Worm (Caenorhabditis elegans) whole organism, mixed stage, embryonic: ENCODE measurements around the gene F46C5.10.

Source experiments
- M03D4.4 ChIP-seq: sonication (generic microtip); optimal IDR thresholded peaks from 2 replicates; lab custom pipeline; 2017; ENCODE audit warnings: mild to moderate bottlenecking, missing genetic modification characterization, missing compliant biosample characterization
- bed-3 ChIP-seq: fragments of 200-800 bp; sonication (Bioruptor generic); optimal IDR thresholded peaks from 3 replicates; lab custom pipeline; 2018; ENCODE audit warnings: mild to moderate bottlenecking, missing genetic modification characterization, moderate library complexity, missing compliant biosample characterization
- blmp-1 ChIP-seq: fragments of 150-350 bp; optimal IDR thresholded peaks from 2 replicates; lab custom pipeline; 2014; ENCODE audit warnings: missing biosample characterization, missing genetic modification characterization
- ceh-39 ChIP-seq: fragments of 150-350 bp; optimal IDR thresholded peaks from 2 replicates; lab custom pipeline; 2014; ENCODE audit warnings: missing biosample characterization, missing genetic modification characterization
- ceh-43 ChIP-seq: fragments of 200-800 bp; sonication (Bioruptor generic); optimal IDR thresholded peaks from 2 replicates; lab custom pipeline; 2018; ENCODE audit warnings: mild to moderate bottlenecking, missing genetic modification characterization, moderate library complexity, missing compliant biosample characterization
- ceh-83 ChIP-seq: fragments of 200-800 bp; sonication (Bioruptor generic); optimal IDR thresholded peaks from 2 replicates; lab custom pipeline; 2018; ENCODE audit warnings: mild to moderate bottlenecking, missing genetic modification characterization, missing compliant biosample characterization
- ces-1 ChIP-seq: fragments of 150-350 bp; optimal IDR thresholded peaks from 2 replicates; lab custom pipeline; 2014; ENCODE audit warnings: missing biosample characterization, missing genetic modification reagents, missing genetic modification characterization
- cnd-1 ChIP-seq: fragments of 200-800 bp; sonication (Bioruptor generic); optimal IDR thresholded peaks from 2 replicates; lab custom pipeline; 2018; ENCODE audit warnings: mild to moderate bottlenecking, missing genetic modification characterization, missing compliant biosample characterization
- drap-1 ChIP-seq: fragments of 200-800 bp; sonication (Bioruptor generic); optimal IDR thresholded peaks from 3 replicates; lab custom pipeline; 2018; ENCODE audit warnings: mild to moderate bottlenecking, missing genetic modification characterization, missing compliant biosample characterization
- elt-1 ChIP-seq: sonication (generic microtip); optimal IDR thresholded peaks from 2 replicates; lab custom pipeline; 2017; ENCODE audit warnings: missing genetic modification characterization, mild to moderate bottlenecking, missing compliant biosample characterization, antibody characterized with exemption, moderate library complexity, borderline replicate concordance; ENCODE audit not compliant: insufficient read depth
- elt-3 ChIP-seq: fragments of 150-350 bp; optimal IDR thresholded peaks from 2 replicates; lab custom pipeline; 2014; ENCODE audit warnings: missing biosample characterization, missing genetic modification characterization
- flh-1 ChIP-seq: fragments of 200-800 bp; sonication (Bioruptor generic); optimal IDR thresholded peaks from 2 replicates; lab custom pipeline; 2018; ENCODE audit warnings: mild to moderate bottlenecking, missing genetic modification characterization, moderate library complexity, missing compliant biosample characterization
- ham-2 ChIP-seq: fragments of 200-800 bp; sonication (Bioruptor generic); optimal IDR thresholded peaks from 2 replicates; lab custom pipeline; 2018; ENCODE audit warnings: mild to moderate bottlenecking, missing genetic modification characterization, missing compliant biosample characterization
- hlh-1 ChIP-seq: fragments of 150-350 bp; optimal IDR thresholded peaks from 2 replicates; lab custom pipeline; 2014; ENCODE audit warnings: missing biosample characterization, missing genetic modification reagents, missing genetic modification characterization
- lin-13 ChIP-seq: fragments of 150-350 bp; optimal IDR thresholded peaks from 2 replicates; lab custom pipeline; 2014; ENCODE audit warnings: missing biosample characterization, missing genetic modification characterization
- lsy-2 ChIP-seq: fragments of 150-350 bp; optimal IDR thresholded peaks from 2 replicates; lab custom pipeline; 2014; ENCODE audit warnings: missing biosample characterization, missing genetic modification characterization
- mep-1 ChIP-seq: fragments of 150-350 bp; optimal IDR thresholded peaks from 2 replicates; lab custom pipeline; 2017; ENCODE audit warnings: missing biosample characterization, missing genetic modification reagents, missing genetic modification characterization, inconsistent platforms
- mls-2 ChIP-seq: sonication (generic microtip); optimal IDR thresholded peaks from 2 replicates; lab custom pipeline; 2016; ENCODE audit warnings: mild to moderate bottlenecking, missing genetic modification characterization, moderate library complexity, missing compliant biosample characterization
- nhr-12 ChIP-seq: fragments of 150-350 bp; optimal IDR thresholded peaks from 2 replicates; lab custom pipeline; 2014; ENCODE audit warnings: missing biosample characterization, missing genetic modification characterization
- nhr-2 ChIP-seq: fragments of 150-350 bp; optimal IDR thresholded peaks from 2 replicates; lab custom pipeline; 2014; ENCODE audit warnings: missing biosample characterization, missing genetic modification characterization
- nhr-237 ChIP-seq: fragments of 150-350 bp; optimal IDR thresholded peaks from 2 replicates; lab custom pipeline; 2014; ENCODE audit warnings: missing biosample characterization, missing genetic modification characterization
- nhr-28 ChIP-seq: fragments of 150-350 bp; optimal IDR thresholded peaks from 2 replicates; lab custom pipeline; 2014; ENCODE audit warnings: missing biosample characterization, missing genetic modification characterization
- nhr-76 ChIP-seq: sonication (generic microtip); optimal IDR thresholded peaks from 2 replicates; lab custom pipeline; 2017; ENCODE audit warnings: missing biosample characterization, missing genetic modification characterization
- sem-2 ChIP-seq: fragments of 200-800 bp; sonication (Bioruptor generic); optimal IDR thresholded peaks from 2 replicates; lab custom pipeline; 2018; ENCODE audit warnings: mild to moderate bottlenecking, missing genetic modification characterization, missing compliant biosample characterization
- sptf-1 ChIP-seq: sonication (generic microtip); optimal IDR thresholded peaks from 2 replicates; lab custom pipeline; 2017; ENCODE audit warnings: mild to moderate bottlenecking, missing genetic modification characterization, moderate library complexity, missing compliant biosample characterization
- tbx-8 ChIP-seq: fragments of 200-800 bp; sonication (Bioruptor generic); optimal IDR thresholded peaks from 2 replicates; lab custom pipeline; 2018; ENCODE audit warnings: mild to moderate bottlenecking, missing genetic modification characterization, moderate library complexity, missing compliant biosample characterization
- unc-39 ChIP-seq: fragments of 150-350 bp; optimal IDR thresholded peaks from 2 replicates; lab custom pipeline; 2014; ENCODE audit warnings: missing biosample characterization, missing genetic modification characterization
- unc-62 ChIP-seq: fragments of 150-350 bp; optimal IDR thresholded peaks from 2 replicates; lab custom pipeline; 2014; ENCODE audit warnings: missing biosample characterization, missing genetic modification reagents, missing genetic modification characterization
- zip-8 ChIP-seq: fragments of 150-350 bp; optimal IDR thresholded peaks from 2 replicates; lab custom pipeline; 2014; ENCODE audit warnings: missing biosample characterization, missing genetic modification characterization
- ztf-11 ChIP-seq: fragments of 150-350 bp; optimal IDR thresholded peaks from 2 replicates; lab custom pipeline; 2014; ENCODE audit warnings: missing biosample characterization, missing genetic modification characterization

Gene F46C5.10

DNA sequence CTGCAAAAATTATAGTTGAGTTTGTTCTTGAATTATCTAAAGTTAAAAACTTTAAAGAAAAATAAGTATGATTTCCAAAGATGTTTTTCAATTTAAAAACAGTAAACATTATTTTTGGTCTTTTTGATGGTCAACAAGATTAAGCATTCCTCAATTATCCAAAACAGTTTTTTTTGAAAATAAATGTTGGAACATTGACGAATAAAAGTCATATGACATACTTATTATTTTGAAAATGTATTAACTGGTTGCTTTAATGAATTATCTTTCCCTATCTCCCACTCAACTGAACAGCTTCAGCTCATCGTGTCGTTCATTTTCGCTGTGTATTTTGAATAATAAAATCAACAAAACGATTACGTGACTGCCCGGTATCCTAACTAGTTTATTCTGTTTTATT is 38.2 kb upstream of the F46C5.10 start:
- no peak for TF ChIP-seq mep-1
- TF ChIP-seq drap-1 (GFP tag; lab: Kevin White, UChicago) = no peak
- TF ChIP-seq ceh-39 (tag; lab: Kevin White, UChicago) = no peak
- no peak for TF ChIP-seq ceh-83 (GFP tag; lab: Kevin White, UChicago)
- TF ChIP-seq nhr-237 (tag; lab: Kevin White, UChicago) = no peak
- TF ChIP-seq ztf-11 (tag; lab: Kevin White, UChicago) = no peak
- TF ChIP-seq tbx-8 (GFP tag; lab: Kevin White, UChicago) = no peak
- no peak for TF ChIP-seq M03D4.4 (tag; lab: Kevin White, UChicago)
- TF ChIP-seq cnd-1 (tag; lab: Kevin White, UChicago) = no peak
- TF ChIP-seq nhr-76 (tag; lab: Kevin White, UChicago) = no peak
- no peak for TF ChIP-seq mls-2 (tag; lab: Kevin White, UChicago)
- no peak for TF ChIP-seq ham-2 (GFP tag; lab: Kevin White, UChicago)
- no peak for TF ChIP-seq zip-8 (tag; lab: Kevin White, UChicago)
- TF ChIP-seq sptf-1 = no peak
- no peak for TF ChIP-seq hlh-1
- no peak for TF ChIP-seq lin-13
- no peak for TF ChIP-seq lsy-2 (tag; lab: Kevin White, UChicago)
- no peak for TF ChIP-seq ces-1

DNA sequence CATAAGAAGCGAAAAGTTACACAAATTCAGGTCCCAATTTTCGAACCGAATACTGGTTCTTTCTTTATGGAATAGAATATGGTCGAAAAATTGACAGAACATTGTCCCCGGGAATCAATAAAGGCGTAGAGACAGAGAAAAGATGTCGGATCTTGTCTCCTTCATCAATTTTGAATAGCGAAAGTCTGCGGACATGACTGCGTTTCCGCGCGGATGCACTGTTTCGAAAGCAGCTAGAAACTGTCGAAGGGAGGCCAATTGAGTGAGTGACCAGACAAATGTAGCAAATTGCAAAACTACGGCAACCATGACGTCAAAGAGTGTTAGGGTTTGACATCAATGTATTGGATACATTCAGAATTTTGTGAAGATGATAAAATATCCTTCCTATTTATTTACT is 37.7 kb upstream of the F46C5.10 start:
- peak; percentile 59 for TF ChIP-seq blmp-1 (tag; lab: Kevin White, UChicago)
- TF ChIP-seq nhr-2 (tag; lab: Kevin White, UChicago) = no peak
- no peak for TF ChIP-seq drap-1 (GFP tag; lab: Kevin White, UChicago)
- no peak for TF ChIP-seq ceh-39 (tag; lab: Kevin White, UChicago)
- no peak for TF ChIP-seq tbx-8 (GFP tag; lab: Kevin White, UChicago)
- TF ChIP-seq sptf-1 = no peak
- TF ChIP-seq nhr-237 (tag; lab: Kevin White, UChicago) = no peak
- TF ChIP-seq ham-2 (GFP tag; lab: Kevin White, UChicago) = peak; percentile 75
- no peak for TF ChIP-seq M03D4.4 (tag; lab: Kevin White, UChicago)
- no peak for TF ChIP-seq flh-1 (GFP tag; lab: Kevin White, UChicago)
- TF ChIP-seq unc-62 (GFP tag; lab: Kevin White, UChicago) = peak; percentile 12
- TF ChIP-seq bed-3 (GFP tag; lab: Kevin White, UChicago) = no peak
- no peak for TF ChIP-seq elt-3 (tag; lab: Kevin White, UChicago)
- no peak for TF ChIP-seq nhr-28 (tag; lab: Kevin White, UChicago)
- no peak for TF ChIP-seq ceh-43 (GFP tag; lab: Kevin White, UChicago)

DNA sequence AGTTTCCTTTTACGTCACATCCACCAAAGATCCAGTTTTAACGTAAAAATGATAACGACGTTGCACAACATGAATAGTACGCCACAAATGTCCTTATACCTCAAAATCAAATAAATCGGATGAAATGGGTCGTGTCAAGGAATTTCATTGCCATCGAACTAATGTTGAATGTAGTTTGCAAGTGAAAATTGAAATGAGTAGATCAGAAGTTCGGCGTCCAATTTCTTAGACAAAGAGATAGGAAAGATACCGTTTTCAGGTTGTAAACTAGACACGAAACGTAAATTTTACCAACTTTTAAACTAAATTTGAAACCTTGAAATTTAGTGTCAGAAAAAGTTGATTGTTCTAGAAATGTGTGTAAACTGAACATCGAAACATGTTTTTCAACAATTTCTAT is 36.0 kb upstream of the F46C5.10 start:
- TF ChIP-seq elt-3 (tag; lab: Kevin White, UChicago) (no peak), lsy-2 (tag; lab: Kevin White, UChicago) (no peak), lin-13 (no peak), nhr-76 (tag; lab: Kevin White, UChicago) (no peak), mls-2 (tag; lab: Kevin White, UChicago) (no peak), nhr-12 (no peak), flh-1 (GFP tag; lab: Kevin White, UChicago) (no peak), unc-39 (tag; lab: Kevin White, UChicago) (no peak), ces-1 (no peak), drap-1 (GFP tag; lab: Kevin White, UChicago) (no peak), ceh-43 (GFP tag; lab: Kevin White, UChicago) (no peak), ham-2 (GFP tag; lab: Kevin White, UChicago) (no peak), sem-2 (no peak), elt-1 (tag; lab: Kevin White, UChicago) (no peak), ztf-11 (tag; lab: Kevin White, UChicago) (no peak), unc-62 (GFP tag; lab: Kevin White, UChicago) (no peak), mep-1 (no peak)

ce11 chrII:8853960-8854359 is 35.1 kb upstream of the F46C5.10 start:
- TF ChIP-seq ceh-83 (GFP tag; lab: Kevin White, UChicago) (no peak), zip-8 (tag; lab: Kevin White, UChicago) (no peak), nhr-12 (no peak), ceh-43 (GFP tag; lab: Kevin White, UChicago) (no peak), drap-1 (GFP tag; lab: Kevin White, UChicago) (no peak), unc-39 (tag; lab: Kevin White, UChicago) (no peak), lsy-2 (tag; lab: Kevin White, UChicago) (no peak), elt-3 (tag; lab: Kevin White, UChicago) (no peak), unc-62 (GFP tag; lab: Kevin White, UChicago) (no peak), hlh-1 (no peak)
